Worm (Caenorhabditis elegans): ENCODE results near the gene T28D6.7.

ce11 chrIII:11344125-11344524 is 2.2 kb downstream of the T28D6.7 start:
- TF ChIP-seq snpc-4 (tag; optimal IDR thresholded peaks at IDR 0.05), result no peak
- no peak for TF ChIP-seq ZK546.5 (tag; optimal IDR thresholded peaks at IDR 0.05)
- TF ChIP-seq fkh-2 (tag; optimal IDR thresholded peaks at IDR 0.05), result no peak
- TF ChIP-seq R02D3.7 (tag; optimal IDR thresholded peaks at IDR 0.05), result no peak
- TF ChIP-seq nhr-77 (tag; optimal IDR thresholded peaks at IDR 0.05), result no peak
- no peak for TF ChIP-seq lin-15B (tag; optimal IDR thresholded peaks at IDR 0.05)
- TF ChIP-seq nhr-76 (tag; optimal IDR thresholded peaks at IDR 0.05), result no peak
- TF ChIP-seq lsy-12 (tag; optimal IDR thresholded peaks at IDR 0.05), result no peak
- TF ChIP-seq nhr-25 (tag; optimal IDR thresholded peaks at IDR 0.05), result no peak
- TF ChIP-seq jun-1 (tag; optimal IDR thresholded peaks at IDR 0.05), result no peak
- no peak for TF ChIP-seq eor-1 (tag; optimal IDR thresholded peaks at IDR 0.05)

All from whole organism, L3 larva.